Fruit fly (Drosophila melanogaster): Measurements from ENCODE around the gene CG31917.

The CG31917 gene

DNA sequence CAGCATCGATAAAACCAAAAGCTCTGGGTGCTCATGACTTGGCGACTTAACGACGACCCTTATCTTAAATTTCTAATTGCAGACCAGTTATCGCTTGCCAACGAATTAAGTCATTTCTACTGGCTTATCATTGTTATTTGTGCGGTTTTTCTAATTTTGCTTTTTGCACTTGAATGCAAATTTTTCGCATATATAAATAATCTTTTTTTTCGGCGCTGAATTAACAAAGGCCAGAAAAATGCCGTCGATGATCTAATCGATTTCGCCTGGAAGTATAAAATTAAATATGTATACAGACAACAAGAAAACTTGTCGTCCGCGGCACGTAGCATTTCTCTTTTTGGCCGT, 9.1 kb downstream of the CG31917 start:
- TF ChIP-seq foxo (GFP tag; optimal IDR thresholded peaks at IDR 0.05), result peak in 1 of 2 experiments; percentile 34
- peak; percentile 40 for TF ChIP-seq brk (GFP tag; optimal IDR thresholded peaks at IDR 0.05)
- no peak for TF ChIP-seq dmrt93B (GFP tag; optimal IDR thresholded peaks at IDR 0.05)
- TF ChIP-seq Myc (optimal IDR thresholded peaks at IDR 0.05), result no peak

dm6 chr2L:5000919-5001581, 9.6 kb downstream of the CG31917 start:
- no peak for TF ChIP-seq Jra (GFP tag; optimal IDR thresholded peaks at IDR 0.05)
- peak; percentile 23 for TF ChIP-seq Vsx2 (GFP tag; optimal IDR thresholded peaks at IDR 0.05; ENCODE audit: partially characterized antibody)
- peak; percentile 76 for TF ChIP-seq Myc (optimal IDR thresholded peaks at IDR 0.05)
- no peak for TF ChIP-seq Dfd (GFP tag; optimal IDR thresholded peaks at IDR 0.05)
- TF ChIP-seq Dif (GFP tag; optimal IDR thresholded peaks at IDR 0.05; ENCODE audit: partially characterized antibody), result peak; percentile 77
- no peak for TF ChIP-seq br (GFP tag; optimal IDR thresholded peaks at IDR 0.05)
- TF ChIP-seq Hr78 (GFP tag; optimal IDR thresholded peaks at IDR 0.05), result peak; percentile 61
- TF ChIP-seq CG9705 (GFP tag; optimal IDR thresholded peaks at IDR 0.05), result no peak
- no peak for TF ChIP-seq Rel (GFP tag; optimal IDR thresholded peaks at IDR 0.05)
- TF ChIP-seq Rel (tag; optimal IDR thresholded peaks at IDR 0.05), result peak; percentile 13
- TF ChIP-seq lola (GFP tag; optimal IDR thresholded peaks at IDR 0.05), result peak; percentile 93
- TF ChIP-seq Hr83 (GFP tag; optimal IDR thresholded peaks at IDR 0.05; ENCODE audit: poor library complexity, severe bottlenecking), result no peak
- TF ChIP-seq N (GFP tag; optimal IDR thresholded peaks at IDR 0.05), result peak; percentile 97
- no peak for TF ChIP-seq usp (GFP tag; optimal IDR thresholded peaks at IDR 0.05)
- TF ChIP-seq sv (GFP tag; optimal IDR thresholded peaks at IDR 0.05), result peak; percentile 7
- no peak for TF ChIP-seq psq (GFP tag; optimal IDR thresholded peaks at IDR 0.05)
- no peak for TF ChIP-seq CG32264 (GFP tag; optimal IDR thresholded peaks at IDR 0.05)
- TF ChIP-seq fru (GFP tag; optimal IDR thresholded peaks at IDR 0.05), result no peak

dm6 chr2L:5000287-5000871, 10.3 kb downstream of the CG31917 start:
- TF ChIP-seq br (GFP tag; optimal IDR thresholded peaks at IDR 0.05), result peak; percentile 93
- TF ChIP-seq HLH106 (tag; optimal IDR thresholded peaks at IDR 0.05), result peak; percentile 89
- peak; percentile 76 for TF ChIP-seq CG9705 (GFP tag; optimal IDR thresholded peaks at IDR 0.05)
- TF ChIP-seq tai (GFP tag; optimal IDR thresholded peaks at IDR 0.05), result peak; percentile 84
- peak; percentile 76 for TF ChIP-seq CG32264 (GFP tag; optimal IDR thresholded peaks at IDR 0.05)
- peak; percentile 91 for TF ChIP-seq ey (GFP tag; optimal IDR thresholded peaks at IDR 0.05)
- peak; percentile 96 for TF ChIP-seq woc (GFP tag; optimal IDR thresholded peaks at IDR 0.05)
- peak; percentile 6 for TF ChIP-seq Mio (GFP tag; optimal IDR thresholded peaks at IDR 0.05)
- TF ChIP-seq sv (GFP tag; optimal IDR thresholded peaks at IDR 0.05), result peak; percentile 64
- peak; percentile 85 for TF ChIP-seq rgr (GFP tag; optimal IDR thresholded peaks at IDR 0.05)
- peak; percentile 63 for TF ChIP-seq Rel (GFP tag; optimal IDR thresholded peaks at IDR 0.05)
- TF ChIP-seq Rel (tag; optimal IDR thresholded peaks at IDR 0.05), result peak; percentile 62
- TF ChIP-seq fru (GFP tag; optimal IDR thresholded peaks at IDR 0.05), result peak; percentile 95
- peak; percentile 92 for TF ChIP-seq h (GFP tag; optimal IDR thresholded peaks at IDR 0.05)
- peak; percentile 51 for TF ChIP-seq dsf (GFP tag; optimal IDR thresholded peaks at IDR 0.05; ENCODE audit: borderline replicate concordance)
- TF ChIP-seq usp (GFP tag; optimal IDR thresholded peaks at IDR 0.05), result no peak
- no peak for TF ChIP-seq GATAd (GFP tag; optimal IDR thresholded peaks at IDR 0.05)
- TF ChIP-seq Sp1 (GFP tag; optimal IDR thresholded peaks at IDR 0.05), result peak; percentile 96
- TF ChIP-seq Jra (GFP tag; optimal IDR thresholded peaks at IDR 0.05), result peak; percentile 82
- TF ChIP-seq brk (GFP tag; optimal IDR thresholded peaks at IDR 0.05), result peak; percentile 71
- peak; percentile 69 for TF ChIP-seq sage (GFP tag; optimal IDR thresholded peaks at IDR 0.05)
- peak; percentile 85 for TF ChIP-seq Hnf4 (GFP tag; optimal IDR thresholded peaks at IDR 0.05)
- TF ChIP-seq OdsH (GFP tag; optimal IDR thresholded peaks at IDR 0.05), result peak; percentile 88
- TF ChIP-seq N (GFP tag; optimal IDR thresholded peaks at IDR 0.05), result no peak
- TF ChIP-seq foxo (GFP tag; optimal IDR thresholded peaks at IDR 0.05), result peak; percentile 52 to 88
- TF ChIP-seq Abd-B (GFP tag; optimal IDR thresholded peaks at IDR 0.05), result no peak
- TF ChIP-seq jim (GFP tag; optimal IDR thresholded peaks at IDR 0.05), result no peak
- peak; percentile 73 for TF ChIP-seq dmrt93B (GFP tag; optimal IDR thresholded peaks at IDR 0.05)
- peak; percentile 21 for TF ChIP-seq Dif (GFP tag; optimal IDR thresholded peaks at IDR 0.05; ENCODE audit: partially characterized antibody)
- TF ChIP-seq Vsx2 (GFP tag; optimal IDR thresholded peaks at IDR 0.05; ENCODE audit: partially characterized antibody), result no peak
- no peak for TF ChIP-seq Hr83 (GFP tag; optimal IDR thresholded peaks at IDR 0.05; ENCODE audit: poor library complexity, severe bottlenecking)
- TF ChIP-seq psq (GFP tag; optimal IDR thresholded peaks at IDR 0.05), result peak; percentile 89

Data from whole organism, wandering third instar larva.